Worm (Caenorhabditis elegans): ENCODE results near the gene Y6E2A.7.

ce11 chrV:15673707-15674106, 46.0 kb upstream of the Y6E2A.7 start, which contains the start of gene nhr-51:
- TF ChIP-seq snpc-1.2 (GFP tag; IDR thresholded peaks at IDR 0.05) (no peak), cey-2 (tag; optimal IDR thresholded peaks at IDR 0.05; ENCODE audit: borderline replicate concordance, insufficient read depth) (no peak), ceh-44 (GFP tag; IDR thresholded peaks at IDR 0.05) (no peak), vab-7 (GFP tag; IDR thresholded peaks at IDR 0.05) (no peak), daf-12 (tag; optimal IDR thresholded peaks at IDR 0.05) (no peak), mep-1 (tag; optimal IDR thresholded peaks at IDR 0.05) (no peak), pqm-1 (tag; optimal IDR thresholded peaks at IDR 0.05) (no peak), egl-27 (tag; optimal IDR thresholded peaks at IDR 0.05) (no peak)

Measured in whole organism, L4 larva.